Worm (Caenorhabditis elegans) whole organism, dauer: ENCODE measurements around the gene arle-14.

Experiments used
- unc-62 ChIP-seq: sonication (generic microtip); optimal IDR thresholded peaks from 2 replicates; lab custom pipeline; 2017; ENCODE audit warnings: missing biosample characterization, missing genetic modification reagents, missing genetic modification characterization

arle-14 gene

ce11 chrIII:5734328-5734727, 41.6 kb downstream of the arle-14 start:
- TF ChIP-seq unc-62 (GFP tag; lab: Kevin White, UChicago), result no peak

- no peak for TF ChIP-seq unc-62 (GFP tag; lab: Kevin White, UChicago)
These were observed 42.2 kb downstream of the arle-14 start, which contains the start of gene B0244.10 for ce11 chrIII:5734905-5735304. TSS of gene B0244.10 (plus strand) at chrIII:5735158.

ce11 chrIII:5737708-5738107, 45.0 kb downstream of the arle-14 start, which contains the start of gene B0244.6:
TSS of gene B0244.6 (plus strand) at chrIII:5738008.
- TF ChIP-seq unc-62 (GFP tag; lab: Kevin White, UChicago), result no peak

ce11 chrIII:5740666-5741065, 48.0 kb downstream of the arle-14 start, which contains the start of gene B0244.16:
TSS of gene B0244.16 (plus strand) at chrIII:5740966.
- no peak for TF ChIP-seq unc-62 (GFP tag; lab: Kevin White, UChicago)

- no peak for TF ChIP-seq unc-62 (GFP tag; lab: Kevin White, UChicago)
These were observed 50.4 kb downstream of the arle-14 start, which contains the start of gene B0244.15 for ce11 chrIII:5743084-5743483. TSS of gene B0244.15 (plus strand) at chrIII:5743384.
